Fruit fly (Drosophila melanogaster) whole organism, adult: ENCODE results near the gene CG5149.

ENCODE experiments used
- CG11617 ChIP-seq: fragments of 200-800 bp; sonication (Bioruptor generic); optimal IDR thresholded peaks from 2 replicates; lab custom pipeline; 2017; ENCODE audit warnings: mild to moderate bottlenecking, missing biosample characterization, missing genetic modification reagents, missing genetic modification characterization
- CG12768 ChIP-seq: fragments of 200-800 bp; sonication (Bioruptor generic); optimal IDR thresholded peaks from 2 replicates; lab custom pipeline; 2017; ENCODE audit warnings: missing biosample characterization, missing genetic modification characterization, mild to moderate bottlenecking, moderate library complexity, missing genetic modification reagents
- CG14711 ChIP-seq: fragments of 200-800 bp; sonication (Bioruptor generic); optimal IDR thresholded peaks from 2 replicates; lab custom pipeline; 2018; ENCODE audit warnings: missing biosample characterization, mild to moderate bottlenecking, missing genetic modification characterization, moderate library complexity
- CG1620 ChIP-seq: fragments of 200-800 bp; sonication (Bioruptor generic); optimal IDR thresholded peaks from 2 replicates; lab custom pipeline; 2016; ENCODE audit warnings: missing biosample characterization, missing genetic modification characterization
- CG33017 ChIP-seq: fragments of 200-800 bp; sonication (Bioruptor generic); optimal IDR thresholded peaks from 2 replicates; lab custom pipeline; 2018; ENCODE audit warnings: missing biosample characterization, mild to moderate bottlenecking, missing genetic modification characterization, moderate library complexity
- CG5204 ChIP-seq: fragments of 200-800 bp; sonication (Bioruptor generic); optimal IDR thresholded peaks from 2 replicates; lab custom pipeline; 2016; ENCODE audit warnings: missing biosample characterization, missing genetic modification characterization
- CG7045 ChIP-seq: fragments of 200-800 bp; sonication (Bioruptor generic); optimal IDR thresholded peaks from 2 replicates; lab custom pipeline; 2017; ENCODE audit warnings: missing biosample characterization, mild to moderate bottlenecking, missing genetic modification characterization
- CG7101 ChIP-seq: fragments of 200-800 bp; sonication (Bioruptor generic); optimal IDR thresholded peaks from 2 replicates; lab custom pipeline; 2018; ENCODE audit warnings: missing biosample characterization, mild to moderate bottlenecking, missing genetic modification characterization, moderate library complexity
- Clk ChIP-seq: fragments of 200-800 bp; sonication (Bioruptor generic); optimal IDR thresholded peaks from 2 replicates; lab custom pipeline; 2017; ENCODE audit warnings: missing biosample characterization, missing genetic modification characterization
- Crg-1 ChIP-seq: fragments of 200-800 bp; sonication (Bioruptor generic); optimal IDR thresholded peaks from 2 replicates; lab custom pipeline; 2016; ENCODE audit warnings: missing biosample characterization, missing genetic modification characterization
- Hr96 ChIP-seq: fragments of 200-800 bp; sonication (Bioruptor generic); optimal IDR thresholded peaks from 2 replicates; lab custom pipeline; 2016; ENCODE audit warnings: missing biosample characterization, missing genetic modification characterization
- Mnt ChIP-seq: fragments of 200-800 bp; sonication (Bioruptor generic); optimal IDR thresholded peaks from 2 replicates; lab custom pipeline; 2016; ENCODE audit warnings: missing biosample characterization, mild to moderate bottlenecking, missing genetic modification characterization
- bab1 ChIP-seq: fragments of 200-800 bp; sonication (Bioruptor generic); optimal IDR thresholded peaks from 3 replicates; lab custom pipeline; 2019; ENCODE audit warnings: missing biosample characterization, mild to moderate bottlenecking, missing genetic modification characterization, moderate library complexity
- cic ChIP-seq: fragments of 200-800 bp; sonication (Bioruptor generic); optimal IDR thresholded peaks from 2 replicates; lab custom pipeline; 2017; ENCODE audit warnings: missing biosample characterization, mild to moderate bottlenecking, missing genetic modification characterization, moderate library complexity
- cnc ChIP-seq, 2 experiments: fragments of >200 bp; optimal IDR thresholded peaks; 2 replicates each; lab custom pipeline; 2017
- kay ChIP-seq: fragments of 200-800 bp; sonication (Bioruptor generic); peaks from one replicate; lab custom pipeline; 2016; ENCODE audit warnings: missing biosample characterization, missing genetic modification characterization, borderline replicate concordance
- ovo ChIP-seq: fragments of 200-800 bp; sonication (Bioruptor generic); optimal IDR thresholded peaks from 2 replicates; lab custom pipeline; 2016; ENCODE audit warnings: missing biosample characterization, missing genetic modification characterization
- pad ChIP-seq: fragments of 200-800 bp; sonication (Bioruptor generic); optimal IDR thresholded peaks from 3 replicates; lab custom pipeline; 2017; ENCODE audit warnings: missing biosample characterization, missing genetic modification characterization, mild to moderate bottlenecking, moderate library complexity, missing genetic modification reagents
- tj ChIP-seq: fragments of 200-800 bp; sonication (Bioruptor generic); optimal IDR thresholded peaks from 3 replicates; lab custom pipeline; 2017; ENCODE audit warnings: missing biosample characterization, mild to moderate bottlenecking, missing genetic modification characterization, moderate library complexity
- toe ChIP-seq: fragments of 200-800 bp; sonication (Bioruptor generic); optimal IDR thresholded peaks from 2 replicates; lab custom pipeline; 2016; ENCODE audit warnings: missing biosample characterization, missing genetic modification characterization

Gene CG5149

DNA sequence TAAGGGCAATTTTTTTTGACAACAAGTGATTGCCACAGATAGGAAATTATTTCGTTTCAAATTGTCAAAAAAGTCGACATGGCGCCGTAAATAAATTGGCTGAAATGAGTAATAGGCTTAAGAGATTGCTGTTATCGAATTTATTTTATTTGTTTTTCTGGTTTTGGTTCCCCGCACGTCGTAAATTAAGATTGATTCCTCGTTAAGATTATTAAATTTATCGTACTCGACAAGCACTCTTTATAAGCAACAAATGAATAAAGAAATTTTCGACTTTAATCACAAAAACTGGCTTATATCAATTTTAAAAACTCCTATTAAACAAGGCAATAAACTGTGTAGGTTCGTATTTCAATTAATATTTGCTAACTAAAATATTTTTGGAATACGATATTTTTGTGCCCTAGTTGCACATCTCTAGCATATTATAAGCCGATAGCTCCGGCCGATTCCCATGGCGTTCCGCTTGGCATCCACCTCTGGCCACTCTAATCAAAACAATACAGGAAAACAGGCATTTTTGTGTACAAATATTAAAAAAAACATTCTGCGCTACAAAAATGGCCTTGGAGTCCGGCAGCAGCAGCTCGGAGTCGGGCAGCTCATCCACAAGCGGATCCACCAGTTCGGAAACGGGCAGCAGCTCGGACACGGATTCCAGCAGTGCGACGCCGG is 24.0 kb upstream of the CG5149 start, which contains the start of gene chm:
TSS of gene chm (plus strand) at position 471 of the 675 bp plus-strand sequence.
- TF ChIP-seq Crg-1 (GFP tag; lab: Kevin White, UChicago): no peak
- peak; percentile 2 for TF ChIP-seq CG33017 (tag; lab: Kevin White, UChicago)
- TF ChIP-seq Clk (GFP tag; lab: Kevin White, UChicago): no peak
- peak; percentile 57 for TF ChIP-seq bab1
- TF ChIP-seq toe: no peak
- TF ChIP-seq cnc (optimal IDR thresholded peaks at IDR 0.05; lab: Kevin White, UChicago): no peak
- TF ChIP-seq CG5204: no peak
- TF ChIP-seq tj: no peak
- TF ChIP-seq CG7101 (tag; lab: Kevin White, UChicago): peak; percentile 24
- no peak for TF ChIP-seq Mnt (GFP tag; lab: Kevin White, UChicago)
- peak; percentile 38 for TF ChIP-seq CG1620 (GFP tag; lab: Kevin White, UChicago)
- peak; percentile 15 for TF ChIP-seq CG7045 (GFP tag; lab: Kevin White, UChicago)
- no peak for TF ChIP-seq CG12768 (GFP tag; lab: Kevin White, UChicago)
- peak; percentile 4 for TF ChIP-seq Hr96 (GFP tag; lab: Kevin White, UChicago)
- TF ChIP-seq cic: no peak
- no peak for TF ChIP-seq kay

DNA sequence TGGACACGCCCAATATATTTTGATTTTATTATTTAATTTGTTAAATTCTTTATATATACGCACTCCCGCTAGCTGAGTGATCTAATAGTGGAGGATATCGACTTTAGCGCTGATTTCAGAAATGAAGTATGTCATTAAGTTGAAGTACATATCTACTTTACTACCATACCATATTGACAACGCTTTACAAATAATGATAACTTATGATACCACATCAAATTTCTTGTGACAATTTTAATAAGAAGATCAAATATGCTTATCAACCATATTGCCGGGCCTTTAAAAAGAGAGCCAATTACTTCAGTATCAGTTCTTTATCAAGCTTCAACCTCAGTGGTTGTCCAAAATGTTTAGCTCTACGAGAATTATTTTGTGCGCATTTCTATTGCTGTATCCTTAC is 22.6 kb upstream of the CG5149 start, which contains the start of gene CG15818:
TSS of gene CG15818 (plus strand) at position 301 of the 400 bp plus-strand sequence.
- TF ChIP-seq ovo (no peak), Mnt (GFP tag; lab: Kevin White, UChicago) (no peak), bab1 (no peak), CG1620 (GFP tag; lab: Kevin White, UChicago) (no peak), CG14711 (tag; lab: Kevin White, UChicago) (no peak), Crg-1 (GFP tag; lab: Kevin White, UChicago) (no peak), CG7045 (GFP tag; lab: Kevin White, UChicago) (no peak), cic (no peak), Clk (GFP tag; lab: Kevin White, UChicago) (no peak), toe (no peak)

DNA sequence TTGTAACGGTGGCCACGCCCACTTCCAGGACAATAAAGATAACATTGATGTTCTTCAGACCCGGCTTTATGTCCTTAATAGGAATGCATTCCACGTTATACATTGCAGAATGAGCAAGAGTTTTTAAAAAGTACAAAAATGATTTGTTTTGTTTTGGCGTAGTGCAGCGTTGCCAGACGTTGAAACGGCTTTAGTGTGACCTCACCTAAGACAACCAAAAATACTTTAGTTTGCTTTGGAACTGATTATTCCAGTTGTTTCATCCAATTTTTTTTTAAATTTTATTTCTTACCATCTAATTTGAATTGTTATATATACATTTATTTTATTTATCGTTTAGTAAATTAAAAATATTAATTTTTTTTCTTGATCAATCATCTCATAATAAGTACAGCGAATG is 21.5 kb upstream of the CG5149 start, which contains the start of gene CG5181:
TSS of gene CG5181 (minus strand) at position 208 of the 400 bp plus-strand sequence.
- TF ChIP-seq CG33017 (tag; lab: Kevin White, UChicago) (no peak), tj (no peak), pad (GFP tag; lab: Kevin White, UChicago) (no peak), CG5204 (no peak), Clk (GFP tag; lab: Kevin White, UChicago) (no peak), kay (no peak), CG12768 (GFP tag; lab: Kevin White, UChicago) (no peak), toe (no peak), cnc (optimal IDR thresholded peaks at IDR 0.05; lab: Kevin White, UChicago) (no peak)

DNA sequence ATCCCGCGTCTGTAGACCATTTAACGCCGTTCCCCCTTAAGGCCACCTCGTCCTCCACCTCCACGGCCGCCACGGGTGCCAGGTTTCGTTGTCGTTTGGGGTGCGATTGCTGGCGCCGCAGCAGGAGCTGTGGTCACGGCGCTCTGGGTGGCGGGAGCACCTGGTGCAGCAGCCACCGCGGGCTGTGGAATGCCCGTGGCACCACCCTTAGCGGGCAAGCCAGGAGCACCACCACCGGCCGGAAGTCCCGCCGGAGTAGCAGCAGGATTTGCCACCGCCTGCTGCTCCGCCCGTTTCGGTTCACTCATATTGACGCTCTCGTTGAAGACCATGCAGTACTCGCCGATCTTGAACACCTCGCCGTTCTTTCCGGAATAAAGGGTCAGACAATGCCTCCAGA is 21.0 kb upstream of the CG5149 start:
- TF ChIP-seq CG11617 (GFP tag; lab: Kevin White, UChicago): no peak
- no peak for TF ChIP-seq toe
- no peak for TF ChIP-seq CG14711 (tag; lab: Kevin White, UChicago)
- TF ChIP-seq Clk (GFP tag; lab: Kevin White, UChicago): no peak
- no peak for TF ChIP-seq ovo
- no peak for TF ChIP-seq bab1
- no peak for TF ChIP-seq kay
- no peak for TF ChIP-seq CG33017 (tag; lab: Kevin White, UChicago)
- TF ChIP-seq CG12768 (GFP tag; lab: Kevin White, UChicago): no peak
- TF ChIP-seq CG7101 (tag; lab: Kevin White, UChicago): no peak
- TF ChIP-seq Crg-1 (GFP tag; lab: Kevin White, UChicago): no peak
- no peak for TF ChIP-seq CG1620 (GFP tag; lab: Kevin White, UChicago)
- no peak for TF ChIP-seq pad (GFP tag; lab: Kevin White, UChicago)
- no peak for TF ChIP-seq tj
- no peak for TF ChIP-seq CG5204

DNA sequence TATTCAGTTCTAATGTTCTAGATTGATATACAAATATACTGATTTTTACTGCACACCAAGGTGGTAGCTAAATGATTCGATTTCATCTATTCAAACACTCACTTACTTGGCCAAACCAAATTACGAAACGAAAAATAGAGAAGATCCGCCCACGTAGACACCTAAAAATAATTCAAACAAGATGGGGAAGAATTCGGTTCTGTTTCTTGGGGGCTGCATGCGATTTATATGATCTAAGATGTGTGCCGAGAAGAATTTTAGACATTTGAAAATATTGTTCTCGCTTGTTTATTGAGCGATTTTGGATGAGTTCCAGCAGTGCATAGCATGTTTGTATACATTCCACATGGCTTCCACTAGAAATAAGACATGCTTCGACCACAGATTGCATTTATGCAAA is 19.6 kb upstream of the CG5149 start:
- no peak for TF ChIP-seq Clk (GFP tag; lab: Kevin White, UChicago)
- no peak for TF ChIP-seq tj
- no peak for TF ChIP-seq pad (GFP tag; lab: Kevin White, UChicago)
- TF ChIP-seq bab1: no peak
- TF ChIP-seq CG7045 (GFP tag; lab: Kevin White, UChicago): no peak
- TF ChIP-seq CG12768 (GFP tag; lab: Kevin White, UChicago): no peak
- no peak for TF ChIP-seq toe
- TF ChIP-seq Hr96 (GFP tag; lab: Kevin White, UChicago): no peak
- TF ChIP-seq CG14711 (tag; lab: Kevin White, UChicago): no peak
- TF ChIP-seq ovo: no peak
- no peak for TF ChIP-seq cic
- no peak for TF ChIP-seq CG11617 (GFP tag; lab: Kevin White, UChicago)

DNA sequence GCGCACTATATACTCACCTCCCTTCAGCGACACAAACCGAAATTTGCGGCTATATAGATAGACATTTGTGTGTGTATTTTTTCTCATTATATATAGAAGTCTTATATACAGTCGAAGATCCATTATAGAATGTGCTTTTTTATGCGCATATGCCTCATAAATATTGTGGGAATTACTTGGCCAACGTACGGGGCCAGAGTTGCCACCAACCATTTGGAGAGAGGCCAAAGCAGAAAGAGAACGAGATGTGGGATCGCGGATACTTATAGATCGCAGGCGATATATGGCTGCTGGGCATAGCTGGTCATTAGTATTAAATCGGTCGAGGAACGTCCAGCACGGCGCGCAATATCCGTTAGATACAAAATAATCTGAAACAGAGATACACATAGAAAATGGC is 16.9 kb upstream of the CG5149 start, which contains the start of gene CG5177:
TSS of gene CG5177 (plus strand) at position 305 of the 400 bp plus-strand sequence.
- TF ChIP-seq CG7045 (GFP tag; lab: Kevin White, UChicago): no peak
- peak; percentile 64 for TF ChIP-seq CG14711 (tag; lab: Kevin White, UChicago)

DNA sequence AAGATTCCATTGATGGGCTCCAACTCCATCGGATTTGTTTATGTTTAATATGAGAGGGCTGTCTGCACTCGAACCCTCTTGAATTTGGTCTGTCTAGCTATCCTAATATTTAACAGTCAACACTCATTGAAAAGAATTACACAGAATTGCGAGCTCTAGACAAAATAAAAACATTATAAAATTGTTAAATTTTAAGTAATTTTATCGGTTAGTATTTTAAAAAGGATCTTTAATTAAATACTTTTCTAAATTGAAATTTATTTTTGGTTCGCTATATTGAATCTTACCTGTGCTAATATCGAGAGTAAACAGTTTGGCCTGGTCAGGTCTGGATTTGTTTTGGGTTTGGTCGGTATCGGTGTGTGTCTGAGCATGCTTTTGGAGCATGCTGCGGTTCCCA is 13.6 kb upstream of the CG5149 start:
- no peak for TF ChIP-seq Clk (GFP tag; lab: Kevin White, UChicago)
- no peak for TF ChIP-seq pad (GFP tag; lab: Kevin White, UChicago)
- TF ChIP-seq CG7045 (GFP tag; lab: Kevin White, UChicago): no peak
- no peak for TF ChIP-seq Mnt (GFP tag; lab: Kevin White, UChicago)
